Fruit fly (Drosophila melanogaster): Measurements from ENCODE around the gene Trmt61.

The Trmt61 gene

dm6 chr3R:26059195-26059594 lies at the start of gene Trmt61, which contains the start of gene RpL34a (continued):
- TF ChIP-seq cato (GFP tag; optimal IDR thresholded peaks at IDR 0.05; ENCODE audit: borderline replicate concordance) = peak; percentile 70
- TF ChIP-seq CG1832 (GFP tag; optimal IDR thresholded peaks at IDR 0.05) = no peak
- peak; percentile 80 for TF ChIP-seq so (GFP tag; IDR thresholded peaks at IDR 0.05)
- TF ChIP-seq luna (GFP tag; optimal IDR thresholded peaks at IDR 0.05) = peak; percentile 72
- peak; percentile 57; the same call in 2 of the 3 replicates for TF ChIP-seq CG7963 (GFP tag; IDR thresholded peaks at IDR 0.05; ENCODE audit: partially characterized antibody)
- peak; percentile 84 for TF ChIP-seq CG34224 (GFP tag; IDR thresholded peaks at IDR 0.05; ENCODE audit: partially characterized antibody)
- peak; percentile 82 for TF ChIP-seq dmrt99B (tag; optimal IDR thresholded peaks at IDR 0.05)
- TF ChIP-seq tio (GFP tag; optimal IDR thresholded peaks at IDR 0.05) = no peak
- peak; percentile 80 for TF ChIP-seq hb (GFP tag; IDR thresholded peaks at IDR 0.05; ENCODE audit: partially characterized antibody)
- no peak; the same call in 1 of the 2 replicates for TF ChIP-seq Drgx (GFP tag; IDR thresholded peaks at IDR 0.05)
- TF ChIP-seq disco-r (GFP tag; optimal IDR thresholded peaks at IDR 0.05) = peak; percentile 79
- peak; percentile 19 for TF ChIP-seq tup (GFP tag; optimal IDR thresholded peaks at IDR 0.05)
- TF ChIP-seq fd96Cb (tag; optimal IDR thresholded peaks at IDR 0.05) = peak; percentile 48
- peak; percentile 92 for TF ChIP-seq HHEX (GFP tag; optimal IDR thresholded peaks at IDR 0.05)
- TF ChIP-seq CG31388 (GFP tag; optimal IDR thresholded peaks at IDR 0.05) = peak; percentile 25
- peak; percentile 75 for TF ChIP-seq Oli (tag; optimal IDR thresholded peaks at IDR 0.05)
- TF ChIP-seq CG6175 (GFP tag; IDR thresholded peaks at IDR 0.05) = peak; percentile 46; the same call in 1 of the 3 replicates
- TF ChIP-seq unc-4 (GFP tag; IDR thresholded peaks at IDR 0.05; ENCODE audit: partially characterized antibody) = peak; percentile 93
- TF ChIP-seq HLH4C (GFP tag; IDR thresholded peaks at IDR 0.05; ENCODE audit: partially characterized antibody) = peak; percentile 82
- TF ChIP-seq CG15696 (tag; optimal IDR thresholded peaks at IDR 0.05) = peak; percentile 68
- peak; percentile 79 for TF ChIP-seq vvl (GFP tag; IDR thresholded peaks at IDR 0.05)
- TF ChIP-seq B-H1 (GFP tag; IDR thresholded peaks at IDR 0.05) = peak; percentile 62; the same call in 2 of the 3 replicates
- TF ChIP-seq Dp (GFP tag; optimal IDR thresholded peaks at IDR 0.05) = peak; percentile 81
- TF ChIP-seq z (GFP tag; IDR thresholded peaks at IDR 0.05) = no peak
- 0 out of 2 replicates have a peak, but pooled peaks have one; percentile 17 for TF ChIP-seq wdn (GFP tag; IDR thresholded peaks at IDR 0.05)
- peak; percentile 92 for TF ChIP-seq CrebB (tag; optimal IDR thresholded peaks at IDR 0.05)
- peak; percentile 92 for TF ChIP-seq dm (GFP tag; optimal IDR thresholded peaks at IDR 0.05)
- TF ChIP-seq gem (tag; optimal IDR thresholded peaks at IDR 0.05) = peak; percentile 83
- TF ChIP-seq CG11398 (GFP tag; optimal IDR thresholded peaks at IDR 0.05) = peak; percentile 76
- peak; percentile 45 for TF ChIP-seq CG6272 (GFP tag; IDR thresholded peaks at IDR 0.05)
- peak; percentile 93 for TF ChIP-seq gcm (GFP tag; optimal IDR thresholded peaks at IDR 0.05)
- TF ChIP-seq fd102C (GFP tag; optimal IDR thresholded peaks at IDR 0.05) = peak; percentile 54
- peak; percentile 10; the same call in 1 of the 2 replicates for TF ChIP-seq bowl (GFP tag; IDR thresholded peaks at IDR 0.05)
- no peak for TF ChIP-seq dan (GFP tag; IDR thresholded peaks at IDR 0.05)
- TF ChIP-seq CG30020 (tag; optimal IDR thresholded peaks at IDR 0.05) = peak; percentile 76
- peak; percentile 78 for TF ChIP-seq CG4820 (GFP tag; optimal IDR thresholded peaks at IDR 0.05)
- peak; percentile 60; the same call in 1 of the 2 replicates for TF ChIP-seq Taf1 (GFP tag; IDR thresholded peaks at IDR 0.05)
- peak; percentile 66 for TF ChIP-seq CG7372 (GFP tag; IDR thresholded peaks at IDR 0.05)
- peak; percentile 75 for TF ChIP-seq CG8290 (GFP tag; optimal IDR thresholded peaks at IDR 0.05)
- TF ChIP-seq CG8290 (tag; optimal IDR thresholded peaks at IDR 0.05) = peak in 1 of 2 experiments; percentile 71
- TF ChIP-seq H2.0 (GFP tag; IDR thresholded peaks at IDR 0.05) = no peak
- peak; percentile 41; the same call in 1 of the 2 replicates for TF ChIP-seq klu (GFP tag; IDR thresholded peaks at IDR 0.05)
- TF ChIP-seq schlank (tag; optimal IDR thresholded peaks at IDR 0.05) = peak; percentile 82
- no peak for TF ChIP-seq crol (GFP tag; IDR thresholded peaks at IDR 0.05)
- TF ChIP-seq Sin3A (optimal IDR thresholded peaks at IDR 0.05) = no peak
- TF ChIP-seq CG3995 (GFP tag; optimal IDR thresholded peaks at IDR 0.05) = peak; percentile 59
- TF ChIP-seq CG11085 (GFP tag; IDR thresholded peaks at IDR 0.05) = peak; percentile 68
- TF ChIP-seq CG12659 (GFP tag; optimal IDR thresholded peaks at IDR 0.05) = peak; percentile 95
- TF ChIP-seq E2f1 (GFP tag; IDR thresholded peaks at IDR 0.05) = peak; percentile 84
- peak; percentile 72 for TF ChIP-seq chm (GFP tag; IDR thresholded peaks at IDR 0.05)
- TF ChIP-seq PHDP (tag; optimal IDR thresholded peaks at IDR 0.05) = peak; percentile 92
